Fruit fly (Drosophila melanogaster): Measurements from ENCODE around the gene peng.

DNA sequence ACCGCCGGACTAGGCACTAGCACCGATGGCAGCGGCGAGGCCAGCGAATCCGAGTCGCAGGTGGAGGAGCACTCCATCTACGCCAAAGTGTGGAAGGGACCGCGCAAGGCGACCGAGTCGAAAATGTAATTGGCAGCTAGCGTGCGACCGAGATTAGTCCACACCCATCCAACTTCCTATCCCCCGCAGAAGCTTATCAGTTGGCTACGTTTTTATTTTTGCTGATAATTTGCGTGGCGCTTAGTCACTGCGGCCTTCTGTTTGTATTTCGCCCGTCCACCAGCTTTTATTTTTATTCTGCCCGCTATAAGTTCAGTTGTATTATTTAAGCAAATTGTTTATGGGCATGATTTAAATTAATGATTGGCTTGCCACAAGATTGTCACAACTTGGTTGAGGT, 3.9 kb upstream of the peng start:
- no peak for TF ChIP-seq psq (optimal IDR thresholded peaks at IDR 0.05)
- TF ChIP-seq Sin3A (optimal IDR thresholded peaks at IDR 0.05), result no peak
- TF ChIP-seq insv (optimal IDR thresholded peaks at IDR 0.05), result no peak
- no peak for TF ChIP-seq ttk (optimal IDR thresholded peaks at IDR 0.05)

All from Kc167 (cell line).